Worm (Caenorhabditis elegans) whole organism, L4 larva: ENCODE results near the gene T12D8.5.

Experiments
- D1046.2 ChIP-seq: fragments of 200-800 bp; sonication (Bioruptor generic); IDR thresholded peaks from 2 replicates; pipeline ENCODE4 v1.3.6; 2022; ENCODE audit warnings: missing genetic modification characterization, missing compliant biosample characterization
- ZK337.2 ChIP-seq: fragments of 200-800 bp; sonication (Bioruptor generic); IDR thresholded peaks from 2 replicates; pipeline ENCODE4 v1.3.6; 2022; ENCODE audit warnings: missing genetic modification reagents, missing genetic modification characterization, missing compliant biosample characterization
- ces-1 ChIP-seq: fragments of 150-350 bp; sonication (generic microtip); optimal IDR thresholded peaks from 4 replicates; lab custom pipeline; 2014; ENCODE audit warnings: missing biosample characterization, missing genetic modification reagents, missing genetic modification characterization
- dpl-1 ChIP-seq: fragments of 150-350 bp; optimal IDR thresholded peaks from 2 replicates; lab custom pipeline; 2014; ENCODE audit warnings: missing biosample characterization, missing genetic modification reagents, missing genetic modification characterization
- egl-27 ChIP-seq: sonication (generic microtip); optimal IDR thresholded peaks from 3 replicates; lab custom pipeline; 2017; ENCODE audit warnings: missing biosample characterization, missing genetic modification reagents, missing genetic modification characterization
- hif-1 ChIP-seq, 2 experiments: sonication (generic microtip); optimal IDR thresholded peaks; 2 replicates each; lab custom pipeline; 2016 to 2017; ENCODE audit warnings: missing compliant biosample characterization in 2 of 2, missing genetic modification characterization in 2 of 2, missing genetic modification reagents in 2 of 2, missing genotype in 2 of 2, mild to moderate bottlenecking in 1 of 2
- madf-5 ChIP-seq, 2 experiments: fragments of 200-800 bp; sonication (Bioruptor generic); IDR thresholded peaks; 2 replicates each; pipeline ENCODE4 v1.3.6; 2022; ENCODE audit warnings: missing compliant biosample characterization in 2 of 2, missing genetic modification characterization in 2 of 2
- nhr-11 ChIP-seq: fragments of 150-350 bp; optimal IDR thresholded peaks from 2 replicates; lab custom pipeline; 2014; ENCODE audit warnings: missing biosample characterization, missing genetic modification characterization
- nhr-76 ChIP-seq: fragments of 150-350 bp; optimal IDR thresholded peaks from 2 replicates; lab custom pipeline; 2014; ENCODE audit warnings: missing biosample characterization, missing genetic modification characterization
- pha-4 ChIP-seq, 2 experiments: fragments of 150-350 bp in 1 of 2; fragments of 200-800 bp in 1 of 2; sonication (Bioruptor generic) in 1 of 2; IDR thresholded peaks in 1 of 2; optimal IDR thresholded peaks in 1 of 2; 2 replicates each; pipeline versions ENCODE4 v1.3.6 to Lab custom; 2014 to 2022; ENCODE audit warnings: missing genetic modification characterization in 2 of 2, missing genetic modification reagents in 2 of 2, missing biosample characterization in 1 of 2, missing compliant biosample characterization in 1 of 2
- unc-62 ChIP-seq, 3 experiments: fragments of 150-350 bp in 1 of 3; sonication (generic microtip); optimal IDR thresholded peaks in 2 of 3; peaks in 1 of 3; 1 replicate in 1 of 3; 2 replicates in 2 of 3; lab custom pipeline; 2014 to 2017; ENCODE audit warnings: missing biosample characterization in 3 of 3, missing genetic modification characterization in 3 of 3, missing genetic modification reagents in 3 of 3, missing genotype in 1 of 3

DNA sequence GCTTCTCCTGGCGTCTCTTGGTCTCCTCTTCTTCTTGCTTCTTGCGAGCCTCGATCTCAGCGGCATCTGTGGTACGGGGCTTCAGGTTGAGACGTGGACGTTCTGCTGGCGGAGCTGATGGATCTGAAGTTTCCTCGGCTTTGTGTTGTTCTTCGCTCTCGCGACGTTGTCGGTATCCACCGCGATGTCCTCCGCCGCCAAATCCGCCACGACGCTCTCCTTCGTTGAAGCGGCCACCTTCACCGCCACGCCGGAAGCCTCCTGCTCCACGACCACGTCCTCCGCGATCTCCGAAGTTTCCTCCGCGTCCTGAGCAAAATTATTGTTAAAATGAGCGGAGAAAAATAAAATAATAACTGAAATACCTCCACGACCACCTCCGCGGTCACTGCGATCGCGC, 16.2 kb upstream of the T12D8.5 start:
- no peak for TF ChIP-seq nhr-76 (tag; lab: Kevin White, UChicago)
- TF ChIP-seq pha-4 (GFP tag; IDR thresholded peaks at IDR 0.05; lab: Robert Waterston, UW), result no peak
- no peak for TF ChIP-seq pha-4 (tag; optimal IDR thresholded peaks at IDR 0.05; lab: Kevin White, UChicago)
- TF ChIP-seq unc-62 (GFP tag; optimal IDR thresholded peaks at IDR 0.05 in 1 of 2; lab: Kevin White, UChicago), result no peak
- TF ChIP-seq unc-62 (tag; optimal IDR thresholded peaks at IDR 0.05; lab: Kevin White, UChicago), result no peak
- no peak for TF ChIP-seq egl-27 (tag; lab: Kevin White, UChicago)
- TF ChIP-seq hif-1 (tag; optimal IDR thresholded peaks at IDR 0.05; lab: Kevin White, UChicago), result no peak
- no peak for TF ChIP-seq D1046.2 (GFP tag; lab: Robert Waterston, UW)
- no peak for TF ChIP-seq ZK337.2 (GFP tag; lab: Robert Waterston, UW)
- no peak for TF ChIP-seq dpl-1 (GFP tag; lab: Kevin White, UChicago)
- TF ChIP-seq madf-5 (GFP tag; IDR thresholded peaks at IDR 0.05; lab: Robert Waterston, UW), result no peak
- no peak for TF ChIP-seq nhr-11 (tag; lab: Kevin White, UChicago)
- TF ChIP-seq ces-1 (GFP tag; lab: Kevin White, UChicago), result no peak
